Fruit fly (Drosophila melanogaster): Measurements from ENCODE around the gene RpS5b.

DNA sequence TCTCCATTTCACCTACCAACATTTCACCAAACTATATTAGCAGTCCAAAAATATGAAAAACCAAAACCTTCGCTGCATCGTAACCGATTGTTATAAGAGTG, 6.7 kb downstream of the RpS5b start, which contains the start of gene CG14860:
- TF ChIP-seq cic (GFP tag; optimal IDR thresholded peaks at IDR 0.05) = no peak
- no peak for TF ChIP-seq toe (GFP tag; optimal IDR thresholded peaks at IDR 0.05)
- no peak for TF ChIP-seq tj (GFP tag; optimal IDR thresholded peaks at IDR 0.05)
- no peak for TF ChIP-seq Hr96 (GFP tag; optimal IDR thresholded peaks at IDR 0.05)
- no peak for TF ChIP-seq ovo (GFP tag; optimal IDR thresholded peaks at IDR 0.05)
- TF ChIP-seq CG11617 (GFP tag; optimal IDR thresholded peaks at IDR 0.05) = no peak
- TF ChIP-seq CG7101 (tag; optimal IDR thresholded peaks at IDR 0.05) = no peak
- no peak for TF ChIP-seq CG1620 (GFP tag; optimal IDR thresholded peaks at IDR 0.05)
- TF ChIP-seq Crg-1 (GFP tag; optimal IDR thresholded peaks at IDR 0.05) = no peak
- TF ChIP-seq bab1 (GFP tag; optimal IDR thresholded peaks at IDR 0.05) = no peak
- TF ChIP-seq kay (GFP tag; ENCODE audit: borderline replicate concordance) = no peak
- no peak for TF ChIP-seq pad (GFP tag; optimal IDR thresholded peaks at IDR 0.05)
